Worm (Caenorhabditis elegans): ENCODE measurements around the gene C56G2.15.
A peak's percentile ranks its signal among the peaks of the same experiment; 100 is the strongest.

C56G2.15 gene

DNA sequence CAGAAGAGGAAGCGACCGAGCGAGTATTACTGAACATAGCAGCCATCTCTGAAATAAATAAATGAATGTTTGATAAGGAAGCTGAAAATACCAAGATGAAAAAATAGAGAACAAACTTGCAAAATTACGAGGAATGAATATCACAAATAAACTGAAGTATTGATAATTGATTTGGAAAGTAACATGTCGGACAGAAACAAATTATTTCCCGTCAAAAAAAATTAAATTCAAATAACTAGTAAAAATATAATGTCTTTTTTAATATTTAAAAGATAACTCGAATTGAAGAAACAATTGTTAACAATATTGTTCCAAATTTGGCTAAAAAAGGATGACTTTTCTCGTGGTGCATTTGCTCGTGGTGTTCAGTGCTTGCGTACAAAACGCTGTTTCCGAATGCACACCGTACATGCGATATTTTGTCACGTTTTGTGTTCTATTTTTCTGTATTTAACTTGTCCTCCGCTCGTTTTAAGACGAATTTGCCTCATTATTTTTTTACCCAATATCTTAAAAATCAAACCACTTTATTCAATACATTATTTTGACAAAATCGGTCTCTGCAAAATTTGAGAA is 25.7 kb downstream of the C56G2.15 start, which contains the start of gene rpn-13:
Gene rpn-13 (minus strand): TSS at position 51 of the 576 bp plus-strand sequence.
- no peak for TF ChIP-seq ama-1 (optimal IDR thresholded peaks at IDR 0.05)
- peak; percentile 71 for TF ChIP-seq F13C5.2 (tag; optimal IDR thresholded peaks at IDR 0.05)
- TF ChIP-seq sea-1 (GFP tag; conservative IDR thresholded peaks at IDR 0.05), result no peak
- no peak for TF ChIP-seq B0310.2 (tag; optimal IDR thresholded peaks at IDR 0.05)
- no peak for TF ChIP-seq aly-1 (tag; optimal IDR thresholded peaks at IDR 0.05)

DNA sequence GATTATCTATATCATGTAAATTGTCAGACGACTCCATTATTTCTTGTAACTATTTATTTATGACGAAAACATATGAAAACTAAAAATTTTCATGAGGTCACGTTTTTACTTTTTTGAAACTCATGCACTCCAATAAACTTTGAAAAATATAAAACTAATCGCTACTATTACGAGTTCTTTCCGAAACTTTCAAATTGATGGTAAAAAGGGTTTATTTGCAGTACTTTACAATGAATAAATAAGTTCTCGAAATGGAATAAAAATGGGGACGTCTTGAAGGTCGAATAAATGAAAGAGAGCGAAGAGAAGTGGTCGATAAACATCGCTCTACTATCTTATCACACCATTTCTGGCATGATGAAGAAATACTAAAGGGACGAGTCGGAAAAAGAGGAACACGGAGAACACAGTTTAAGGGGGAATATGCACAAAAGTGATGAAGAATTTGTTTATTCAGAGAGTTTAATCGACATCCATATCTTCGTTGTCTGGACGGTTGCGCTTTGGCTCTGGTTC is 27.7 kb downstream of the C56G2.15 start, which contains the start of gene let-767:
Gene let-767 (minus strand): TSS at position 51 of the 516 bp plus-strand sequence.
- TF ChIP-seq aly-1 (tag; optimal IDR thresholded peaks at IDR 0.05) (no peak), ama-1 (optimal IDR thresholded peaks at IDR 0.05) (no peak), scrt-1 (GFP tag; IDR thresholded peaks at IDR 0.05) (no peak), F13C5.2 (tag; optimal IDR thresholded peaks at IDR 0.05) (no peak), B0310.2 (tag; optimal IDR thresholded peaks at IDR 0.05) (no peak), pes-1 (GFP tag; IDR thresholded peaks at IDR 0.05) (no peak), hmg-4 (GFP tag; optimal IDR thresholded peaks at IDR 0.05) (no peak), hnd-1 (tag; optimal IDR thresholded peaks at IDR 0.05) (no peak), sea-1 (GFP tag; conservative IDR thresholded peaks at IDR 0.05) (no peak)

DNA sequence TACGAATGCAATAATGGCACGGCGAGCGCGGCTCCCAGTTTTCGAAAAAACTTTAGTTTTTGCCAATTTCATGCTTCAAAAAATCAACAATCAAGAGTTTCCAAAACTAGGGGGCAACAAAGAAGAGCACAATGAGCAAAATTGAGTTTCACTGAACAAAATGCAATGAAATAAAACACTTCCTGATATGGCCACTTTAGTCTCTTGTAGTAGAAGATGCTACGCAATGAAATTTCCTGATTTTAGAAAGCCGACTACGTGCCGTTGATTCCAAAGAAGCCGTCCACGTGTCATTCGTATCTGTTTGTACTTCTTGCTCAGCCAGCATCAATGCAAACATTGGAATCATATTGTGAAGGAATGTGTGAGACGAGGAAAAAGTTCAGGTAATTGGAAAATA is 33.3 kb downstream of the C56G2.15 start:
- TF ChIP-seq pes-1 (GFP tag; IDR thresholded peaks at IDR 0.05), result no peak
- no peak for TF ChIP-seq tra-4 (tag; optimal IDR thresholded peaks at IDR 0.05)

DNA sequence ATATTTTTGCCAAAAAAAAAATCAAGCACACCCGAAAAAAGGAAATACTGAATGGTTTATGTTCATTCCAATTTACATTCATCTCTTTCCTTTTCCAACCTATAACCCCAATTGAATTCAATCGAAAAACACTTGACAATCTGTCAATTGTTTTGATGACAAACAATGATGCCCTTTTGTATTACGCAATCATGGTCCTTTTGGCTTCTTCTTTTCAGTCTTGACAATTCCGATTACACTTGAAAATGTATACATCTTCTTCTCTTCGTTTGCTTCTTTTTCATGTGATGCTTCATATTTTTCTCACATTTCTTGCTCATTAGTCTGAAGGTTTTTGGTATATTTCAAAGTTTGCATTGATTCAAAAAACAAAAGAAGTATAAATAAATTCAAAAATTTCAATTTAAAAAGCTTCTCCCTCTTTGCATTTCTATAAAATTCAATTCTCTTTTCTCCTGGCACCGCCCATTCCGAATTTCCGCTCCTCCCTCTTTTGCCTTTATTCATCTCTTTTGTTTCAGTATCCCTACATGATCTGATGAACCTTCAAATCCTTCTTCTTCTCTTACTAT is 36.4 kb downstream of the C56G2.15 start, which contains the start of gene C56G2.4:
Gene C56G2.4 (plus strand): TSS at position 522 of the 572 bp plus-strand sequence.
- TF ChIP-seq hmg-4 (GFP tag; optimal IDR thresholded peaks at IDR 0.05) (no peak), tbx-37 (GFP tag; conservative IDR thresholded peaks at IDR 0.05) (no peak), F13C5.2 (tag; optimal IDR thresholded peaks at IDR 0.05) (no peak), pes-1 (GFP tag; IDR thresholded peaks at IDR 0.05) (no peak), hnd-1 (tag; optimal IDR thresholded peaks at IDR 0.05) (no peak), ets-7 (tag; optimal IDR thresholded peaks at IDR 0.05) (no peak), tra-4 (tag; optimal IDR thresholded peaks at IDR 0.05) (no peak), hmbx-1 (tag; optimal IDR thresholded peaks at IDR 0.05) (no peak), tbx-11 (GFP tag; IDR thresholded peaks at IDR 0.05) (no peak), ceh-13 (GFP tag; optimal IDR thresholded peaks at IDR 0.05) (no peak)

DNA sequence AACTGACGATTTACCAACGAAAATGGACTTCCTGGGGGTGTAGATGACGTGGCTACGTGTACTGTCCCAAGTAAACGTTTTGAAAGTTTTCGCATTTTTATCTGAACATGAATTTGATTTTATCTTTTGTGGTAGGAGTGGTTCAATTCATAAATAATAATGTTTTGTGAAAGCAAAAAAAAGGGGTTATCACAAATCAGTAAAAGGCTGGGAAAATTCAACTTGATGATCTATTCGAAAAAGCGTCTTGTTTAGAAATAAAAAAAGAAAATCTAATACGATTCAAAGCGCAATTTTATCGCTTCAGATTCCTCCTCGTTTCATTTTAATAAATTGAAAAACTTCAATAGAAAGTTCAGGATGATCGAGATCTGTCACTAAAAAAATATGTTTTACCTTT is 43.6 kb downstream of the C56G2.15 start, which contains the start of gene C56G2.5:
Gene C56G2.5 (minus strand): TSS at position 101 of the 400 bp plus-strand sequence.
- TF ChIP-seq ceh-13 (GFP tag; optimal IDR thresholded peaks at IDR 0.05), result no peak
- TF ChIP-seq hmg-4 (GFP tag; optimal IDR thresholded peaks at IDR 0.05), result no peak
- no peak for TF ChIP-seq pes-1 (GFP tag; IDR thresholded peaks at IDR 0.05)
- no peak for TF ChIP-seq B0310.2 (tag; optimal IDR thresholded peaks at IDR 0.05)
- TF ChIP-seq sea-1 (GFP tag; conservative IDR thresholded peaks at IDR 0.05), result no peak
- TF ChIP-seq ceh-36 (tag; optimal IDR thresholded peaks at IDR 0.05), result no peak
- TF ChIP-seq tbx-37 (GFP tag; conservative IDR thresholded peaks at IDR 0.05), result no peak
- TF ChIP-seq hnd-1 (tag; optimal IDR thresholded peaks at IDR 0.05), result no peak
- TF ChIP-seq aly-1 (tag; optimal IDR thresholded peaks at IDR 0.05), result no peak

DNA sequence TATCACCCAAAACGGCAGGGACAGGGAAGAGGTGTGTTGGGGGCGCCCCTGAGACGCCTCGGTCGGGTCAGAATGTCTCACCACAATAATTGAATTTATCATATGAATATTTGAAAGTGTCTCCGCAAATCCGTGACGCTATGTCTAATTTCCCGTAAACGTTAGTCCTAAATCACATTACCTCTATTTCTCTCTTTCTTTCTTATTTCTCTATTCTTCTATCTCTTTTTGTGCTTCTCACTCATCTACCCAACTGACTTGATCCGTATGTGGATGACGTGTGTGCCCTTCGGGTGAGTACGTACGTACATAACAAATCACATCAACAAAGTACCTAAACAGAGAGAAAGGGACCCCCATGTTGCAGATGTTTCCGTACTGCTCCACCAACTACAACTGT is 50.4 kb downstream of the C56G2.15 start:
- no peak for TF ChIP-seq pes-1 (GFP tag; IDR thresholded peaks at IDR 0.05)
- TF ChIP-seq ceh-13 (GFP tag; optimal IDR thresholded peaks at IDR 0.05), result no peak
- no peak for TF ChIP-seq hmg-4 (GFP tag; optimal IDR thresholded peaks at IDR 0.05)
- TF ChIP-seq hmbx-1 (tag; optimal IDR thresholded peaks at IDR 0.05), result no peak
- no peak for TF ChIP-seq flt-1 (GFP tag; IDR thresholded peaks at IDR 0.05)
- no peak for TF ChIP-seq B0310.2 (tag; optimal IDR thresholded peaks at IDR 0.05)
- TF ChIP-seq tra-4 (tag; optimal IDR thresholded peaks at IDR 0.05), result no peak
- no peak for TF ChIP-seq aly-1 (tag; optimal IDR thresholded peaks at IDR 0.05)
- TF ChIP-seq ama-1 (optimal IDR thresholded peaks at IDR 0.05), result no peak
- no peak for TF ChIP-seq F13C5.2 (tag; optimal IDR thresholded peaks at IDR 0.05)
- no peak for TF ChIP-seq scrt-1 (GFP tag; IDR thresholded peaks at IDR 0.05)
- no peak for TF ChIP-seq tbx-11 (GFP tag; IDR thresholded peaks at IDR 0.05)
- TF ChIP-seq hnd-1 (tag; optimal IDR thresholded peaks at IDR 0.05), result no peak
- TF ChIP-seq ceh-36 (tag; optimal IDR thresholded peaks at IDR 0.05), result no peak
- TF ChIP-seq sea-1 (GFP tag; conservative IDR thresholded peaks at IDR 0.05), result no peak
- TF ChIP-seq tbx-37 (GFP tag; conservative IDR thresholded peaks at IDR 0.05), result no peak
- no peak for TF ChIP-seq ets-7 (tag; optimal IDR thresholded peaks at IDR 0.05)

DNA sequence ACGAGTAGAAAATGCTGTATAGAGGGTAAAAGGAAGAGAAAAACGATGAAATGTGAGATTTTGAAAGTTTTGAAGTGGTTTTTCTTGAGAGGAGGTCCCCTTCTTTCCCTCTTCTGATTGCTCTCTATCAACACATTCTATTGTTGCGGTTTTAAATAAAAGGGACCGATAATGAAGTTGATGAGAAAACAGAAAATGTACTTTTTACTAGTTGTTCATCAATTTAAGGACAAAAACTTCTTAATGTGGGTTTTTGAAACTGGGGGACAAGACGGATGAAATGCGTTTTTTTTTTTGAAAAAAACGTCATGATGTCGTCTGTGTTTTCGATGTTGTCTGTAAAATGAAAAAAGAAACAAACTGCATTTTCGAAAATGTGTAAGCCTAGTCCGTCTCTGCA is 50.9 kb downstream of the C56G2.15 start:
- TF ChIP-seq sea-1 (GFP tag; conservative IDR thresholded peaks at IDR 0.05) (no peak), tbx-11 (GFP tag; IDR thresholded peaks at IDR 0.05) (no peak), B0310.2 (tag; optimal IDR thresholded peaks at IDR 0.05) (no peak), F13C5.2 (tag; optimal IDR thresholded peaks at IDR 0.05) (no peak), aly-1 (tag; optimal IDR thresholded peaks at IDR 0.05) (no peak), tra-4 (tag; optimal IDR thresholded peaks at IDR 0.05) (no peak), hnd-1 (tag; optimal IDR thresholded peaks at IDR 0.05) (no peak), flt-1 (GFP tag; IDR thresholded peaks at IDR 0.05) (no peak), hmg-4 (GFP tag; optimal IDR thresholded peaks at IDR 0.05) (no peak), ets-7 (tag; optimal IDR thresholded peaks at IDR 0.05) (no peak), tbx-37 (GFP tag; conservative IDR thresholded peaks at IDR 0.05) (no peak), pes-1 (GFP tag; IDR thresholded peaks at IDR 0.05) (no peak), ceh-13 (GFP tag; optimal IDR thresholded peaks at IDR 0.05) (no peak)

All from whole organism, early embryonic.